Fruit fly (Drosophila melanogaster) whole organism, embryonic: Measurements from ENCODE around the gene Vm26Ac.
A peak's percentile ranks its signal among the peaks of the same experiment; 100 is the strongest.

ENCODE experiments used
- Ada2b ChIP-seq: fragments of 200-800 bp; sonication (Bioruptor generic); IDR thresholded peaks from 2 replicates; pipeline ENCODE4 v1.3.6; 2022; ENCODE audit warnings: missing biosample characterization, missing genetic modification characterization
- Bdp1 ChIP-seq: fragments of 200-800 bp; sonication (Bioruptor generic); optimal IDR thresholded peaks from 3 replicates; lab custom pipeline; 2016; ENCODE audit warnings: missing biosample characterization, missing genetic modification characterization
- CG10267 ChIP-seq: fragments of 200-800 bp; sonication (Bioruptor generic); optimal IDR thresholded peaks from 2 replicates; lab custom pipeline; 2018; ENCODE audit warnings: missing biosample characterization, mild to moderate bottlenecking, missing genetic modification characterization, moderate library complexity
- CG10274 ChIP-seq: fragments of 200-800 bp; sonication (Bioruptor generic); optimal IDR thresholded peaks from 3 replicates; lab custom pipeline; 2017; ENCODE audit warnings: missing biosample characterization, mild to moderate bottlenecking, missing genetic modification characterization
- CG13424 ChIP-seq: fragments of 200-800 bp; sonication (Bioruptor generic); optimal IDR thresholded peaks from 2 replicates; lab custom pipeline; 2019; ENCODE audit warnings: missing biosample characterization, mild to moderate bottlenecking, missing genetic modification characterization, moderate library complexity
- CG13624 ChIP-seq: fragments of 200-800 bp; sonication (Bioruptor generic); optimal IDR thresholded peaks from 2 replicates; lab custom pipeline; 2016; ENCODE audit warnings: missing biosample characterization, missing genetic modification characterization
- CG15601 ChIP-seq: fragments of 200-800 bp; sonication (Bioruptor generic); optimal IDR thresholded peaks from 3 replicates; lab custom pipeline; 2019; ENCODE audit warnings: missing biosample characterization, mild to moderate bottlenecking, missing genetic modification characterization, moderate library complexity
- CG16815 ChIP-seq: fragments of 200-800 bp; sonication (Bioruptor generic); optimal IDR thresholded peaks from 3 replicates; lab custom pipeline; 2017; ENCODE audit warnings: missing biosample characterization, mild to moderate bottlenecking, missing genetic modification characterization
- CG17802 ChIP-seq: fragments of 200-800 bp; sonication (Bioruptor generic); optimal IDR thresholded peaks from 2 replicates; lab custom pipeline; 2018; ENCODE audit warnings: missing biosample characterization, mild to moderate bottlenecking, missing genetic modification characterization, moderate library complexity
- CG1832 ChIP-seq: fragments of 200-800 bp; sonication (Bioruptor generic); optimal IDR thresholded peaks from 2 replicates; lab custom pipeline; 2017; ENCODE audit warnings: missing biosample characterization, mild to moderate bottlenecking, missing genetic modification characterization, inconsistent platforms
- CG18764 ChIP-seq: fragments of 200-800 bp; sonication (Bioruptor generic); optimal IDR thresholded peaks from 3 replicates; lab custom pipeline; 2016; ENCODE audit warnings: missing biosample characterization, missing genetic modification characterization
- CG3065 ChIP-seq: fragments of 200-800 bp; sonication (Bioruptor generic); optimal IDR thresholded peaks from 2 replicates; lab custom pipeline; 2016; ENCODE audit warnings: missing biosample characterization, missing genetic modification characterization
- CG3281 ChIP-seq: fragments of 200-800 bp; sonication (Bioruptor generic); optimal IDR thresholded peaks from 3 replicates; lab custom pipeline; 2017; ENCODE audit warnings: missing biosample characterization, mild to moderate bottlenecking, missing genetic modification characterization
- CG4282 ChIP-seq: fragments of 200-800 bp; sonication (Bioruptor generic); optimal IDR thresholded peaks from 2 replicates; lab custom pipeline; 2016; ENCODE audit warnings: missing biosample characterization, missing genetic modification characterization
- CG43689 ChIP-seq: fragments of 200-800 bp; sonication (Bioruptor generic); IDR thresholded peaks from 2 replicates; pipeline ENCODE4 v1.3.6; 2022; ENCODE audit warnings: missing biosample characterization, missing genetic modification characterization
- CG6813 ChIP-seq: fragments of 200-800 bp; sonication (Bioruptor generic); optimal IDR thresholded peaks from 2 replicates; lab custom pipeline; 2017; ENCODE audit warnings: missing biosample characterization, missing genetic modification characterization, mild to moderate bottlenecking, moderate library complexity, missing genetic modification reagents
- CG7271 ChIP-seq: fragments of 200-800 bp; sonication (Bioruptor generic); optimal IDR thresholded peaks from 2 replicates; lab custom pipeline; 2018; ENCODE audit warnings: missing biosample characterization, mild to moderate bottlenecking, missing genetic modification characterization, moderate library complexity
- CkIIα-i1 ChIP-seq: fragments of 200-800 bp; sonication (Bioruptor generic); IDR thresholded peaks from 2 replicates; pipeline ENCODE4 v1.3.6; 2022; ENCODE audit warnings: missing biosample characterization, missing genetic modification characterization
- Deaf1 ChIP-seq: fragments of 200-800 bp; optimal IDR thresholded peaks from 3 replicates; lab custom pipeline; 2019; ENCODE audit warnings: missing biosample characterization, mild to moderate bottlenecking, missing genetic modification characterization, moderate library complexity
- HLH4C ChIP-seq: fragments of 200-800 bp; sonication (Bioruptor generic); IDR thresholded peaks from 3 replicates; pipeline ENCODE4 v1.3.6; 2022; ENCODE audit warnings: missing biosample characterization, missing genetic modification characterization; ENCODE audit not compliant: partially characterized antibody
- HLH54F ChIP-seq: fragments of 200-800 bp; sonication (Bioruptor generic); optimal IDR thresholded peaks from 3 replicates; lab custom pipeline; 2016; ENCODE audit warnings: missing biosample characterization, missing genetic modification characterization
- Hey ChIP-seq: fragments of 200-800 bp; sonication (Bioruptor generic); optimal IDR thresholded peaks from 3 replicates; lab custom pipeline; 2018; ENCODE audit warnings: missing biosample characterization, mild to moderate bottlenecking, missing genetic modification characterization
- HmgD ChIP-seq: fragments of 200-800 bp; sonication (Bioruptor generic); optimal IDR thresholded peaks from 3 replicates; lab custom pipeline; 2016; ENCODE audit warnings: missing biosample characterization, missing genetic modification characterization
- Lim3 ChIP-seq: fragments of 200-800 bp; sonication (Bioruptor generic); IDR thresholded peaks from 2 replicates; pipeline ENCODE4 v1.3.6; 2022; ENCODE audit warnings: missing biosample characterization, missing genetic modification characterization
- MTF-1 ChIP-seq: fragments of 200-800 bp; sonication (Bioruptor generic); optimal IDR thresholded peaks from 2 replicates; lab custom pipeline; 2018; ENCODE audit warnings: missing biosample characterization, mild to moderate bottlenecking, missing genetic modification characterization, borderline replicate concordance
- Max ChIP-seq: fragments of 200-800 bp; sonication (Bioruptor generic); optimal IDR thresholded peaks from 2 replicates; lab custom pipeline; 2016; ENCODE audit warnings: missing biosample characterization, mild to moderate bottlenecking, missing genetic modification characterization
- Meics ChIP-seq: fragments of 200-800 bp; sonication (Bioruptor generic); optimal IDR thresholded peaks from 2 replicates; lab custom pipeline; 2017; ENCODE audit warnings: missing biosample characterization, mild to moderate bottlenecking, missing genetic modification characterization
- Oaz ChIP-seq: fragments of 200-800 bp; sonication (Bioruptor generic); IDR thresholded peaks from 2 replicates; pipeline ENCODE4 v1.3.6; 2022; ENCODE audit warnings: missing biosample characterization, missing genetic modification characterization
- Oli ChIP-seq: fragments of 200-800 bp; sonication (Bioruptor generic); optimal IDR thresholded peaks from 2 replicates; lab custom pipeline; 2018; ENCODE audit warnings: missing biosample characterization, mild to moderate bottlenecking, missing genetic modification characterization, moderate library complexity
- Side ChIP-seq: fragments of 200-800 bp; sonication (Bioruptor generic); optimal IDR thresholded peaks from 2 replicates; lab custom pipeline; 2016; ENCODE audit warnings: missing biosample characterization, missing genetic modification characterization
- abd-A ChIP-seq: fragments of 200-800 bp; sonication (Bioruptor generic); optimal IDR thresholded peaks from 3 replicates; lab custom pipeline; 2019; ENCODE audit warnings: missing biosample characterization, mild to moderate bottlenecking, missing genetic modification characterization, moderate library complexity
- ash1 ChIP-seq: fragments of 200-800 bp; sonication (Bioruptor generic); optimal IDR thresholded peaks from 2 replicates; lab custom pipeline; 2018; ENCODE audit warnings: missing biosample characterization, mild to moderate bottlenecking, missing genetic modification characterization
- br ChIP-seq: fragments of >200 bp; optimal IDR thresholded peaks from 2 replicates; lab custom pipeline; 2017
- dimm ChIP-seq: fragments of 200-800 bp; sonication (Bioruptor generic); IDR thresholded peaks from 2 replicates; pipeline ENCODE4 v1.3.6; 2022; ENCODE audit warnings: missing biosample characterization, missing genetic modification characterization
- dmrt99B ChIP-seq: fragments of 200-800 bp; sonication (Bioruptor generic); optimal IDR thresholded peaks from 2 replicates; lab custom pipeline; 2018; ENCODE audit warnings: missing biosample characterization, mild to moderate bottlenecking, missing genetic modification characterization, moderate library complexity
- eyg ChIP-seq: fragments of 200-800 bp; sonication (Bioruptor generic); optimal IDR thresholded peaks from 3 replicates; lab custom pipeline; 2016; ENCODE audit warnings: missing biosample characterization, missing genetic modification characterization
- fd3F ChIP-seq: fragments of 200-800 bp; sonication (Bioruptor generic); optimal IDR thresholded peaks from 2 replicates; lab custom pipeline; 2018; ENCODE audit warnings: missing biosample characterization, mild to moderate bottlenecking, missing genetic modification characterization, moderate library complexity
- gsb ChIP-seq: fragments of 200-800 bp; sonication (Bioruptor generic); IDR thresholded peaks from 2 replicates; pipeline ENCODE4 v1.3.6; 2022; ENCODE audit warnings: missing biosample characterization, missing genetic modification characterization
- gt ChIP-seq: fragments of 200-800 bp; sonication (Bioruptor generic); IDR thresholded peaks from 2 replicates; pipeline ENCODE4 v1.3.6; 2022; ENCODE audit warnings: missing biosample characterization, missing genetic modification characterization
- klu ChIP-seq: fragments of 200-800 bp; sonication (Bioruptor generic); IDR thresholded peaks from 2 replicates; pipeline ENCODE4 v1.3.6; 2022; ENCODE audit warnings: missing biosample characterization, missing genetic modification characterization
- lbe ChIP-seq: fragments of 200-800 bp; sonication (Bioruptor generic); optimal IDR thresholded peaks from 2 replicates; lab custom pipeline; 2016; ENCODE audit warnings: missing biosample characterization, mild to moderate bottlenecking, missing genetic modification characterization
- row ChIP-seq: fragments of 200-800 bp; sonication (Bioruptor generic); IDR thresholded peaks from 3 replicates; pipeline ENCODE4 v1.3.6; 2022; ENCODE audit warnings: missing biosample characterization, missing genetic modification characterization
- sens ChIP-seq: fragments of 200-800 bp; sonication (Bioruptor generic); peaks from one replicate; lab custom pipeline; 2016; ENCODE audit warnings: missing biosample characterization, missing genetic modification characterization
- shn ChIP-seq: fragments of 200-800 bp; sonication (Bioruptor generic); optimal IDR thresholded peaks from 3 replicates; lab custom pipeline; 2016; ENCODE audit warnings: missing biosample characterization, missing genetic modification characterization
- sima ChIP-seq: fragments of 200-800 bp; sonication (Bioruptor generic); optimal IDR thresholded peaks from 2 replicates; lab custom pipeline; 2016; ENCODE audit warnings: missing biosample characterization, missing genetic modification characterization
- slp2 ChIP-seq: fragments of 200-800 bp; sonication (Bioruptor generic); optimal IDR thresholded peaks from 2 replicates; lab custom pipeline; 2016; ENCODE audit warnings: missing biosample characterization, missing genetic modification characterization
- tap ChIP-seq: fragments of 200-800 bp; optimal IDR thresholded peaks from 3 replicates; lab custom pipeline; 2019; ENCODE audit warnings: missing biosample characterization, mild to moderate bottlenecking, missing genetic modification characterization, moderate library complexity
- tin ChIP-seq: fragments of 200-800 bp; sonication (Bioruptor generic); optimal IDR thresholded peaks from 3 replicates; lab custom pipeline; 2016; ENCODE audit warnings: missing biosample characterization, missing genetic modification characterization
- tna ChIP-seq: fragments of 200-800 bp; sonication (Bioruptor generic); IDR thresholded peaks from 2 replicates; pipeline ENCODE4 v1.3.6; 2022; ENCODE audit warnings: missing biosample characterization, missing genetic modification characterization; ENCODE audit not compliant: partially characterized antibody
- twi ChIP-seq: fragments of 200-800 bp; optimal IDR thresholded peaks from 2 replicates; lab custom pipeline; 2019; ENCODE audit warnings: missing biosample characterization, mild to moderate bottlenecking, missing genetic modification characterization, moderate library complexity
- wek ChIP-seq: fragments of 200-800 bp; sonication (Bioruptor generic); optimal IDR thresholded peaks from 3 replicates; lab custom pipeline; 2018; ENCODE audit warnings: missing biosample characterization, mild to moderate bottlenecking, missing genetic modification characterization, moderate library complexity

Gene Vm26Ac

DNA sequence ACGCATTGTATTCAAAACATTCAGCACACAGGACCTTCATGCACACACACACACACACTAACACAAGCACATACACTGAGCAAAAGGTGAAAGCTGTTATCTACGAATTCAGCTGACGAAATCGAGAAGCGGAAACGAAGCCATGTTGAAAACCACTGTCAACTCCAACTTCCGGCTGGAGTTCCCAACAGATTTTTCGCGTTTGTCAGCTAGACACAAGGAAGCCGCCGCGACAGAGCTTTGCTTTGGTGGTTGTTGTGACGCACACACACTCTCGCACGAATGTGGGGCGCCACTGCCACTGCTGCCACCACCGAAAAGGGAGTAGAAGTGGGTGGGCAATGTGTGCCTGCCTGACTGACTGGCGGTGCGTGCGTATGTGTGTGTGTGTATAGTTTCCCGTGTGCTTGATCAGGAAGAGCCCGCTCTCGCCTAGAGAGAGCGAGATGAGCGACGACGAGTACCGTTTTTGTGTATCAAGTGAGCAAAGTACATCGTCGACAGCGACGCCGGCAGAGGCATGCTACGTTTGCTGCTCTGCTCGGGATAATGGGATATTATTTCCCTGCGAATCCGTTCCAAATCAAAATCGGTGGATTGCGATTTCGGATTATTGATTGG lies 39.3 kb upstream of the Vm26Ac start (continued):
- no peak for TF ChIP-seq klu (GFP tag; lab: Robert Waterston, UW)
- TF ChIP-seq HLH4C (GFP tag; lab: Robert Waterston, UW) = no peak
- TF ChIP-seq abd-A (tag; lab: Kevin White, UChicago) = no peak
- peak; percentile 37 for TF ChIP-seq Deaf1 (tag; lab: Kevin White, UChicago)
- peak; percentile 1 for TF ChIP-seq shn (GFP tag; lab: Kevin White, UChicago)
- TF ChIP-seq dimm = no peak
- peak; percentile 39 for TF ChIP-seq CG10267 (tag; lab: Kevin White, UChicago)
- no peak for TF ChIP-seq CG16815 (GFP tag; lab: Kevin White, UChicago)
- TF ChIP-seq Hey (tag; lab: Kevin White, UChicago) = peak; percentile 58
- TF ChIP-seq CG7271 (tag; lab: Kevin White, UChicago) = peak; percentile 73
- TF ChIP-seq HmgD (GFP tag; lab: Kevin White, UChicago) = no peak
- TF ChIP-seq Lim3 (GFP tag; lab: Robert Waterston, UW) = no peak
- no peak for TF ChIP-seq CG10274 (GFP tag; lab: Kevin White, UChicago)
- peak; percentile 63 for TF ChIP-seq Meics (GFP tag; lab: Kevin White, UChicago)
- TF ChIP-seq CG43689 (GFP tag; lab: Robert Waterston, UW) = no peak
- no peak for TF ChIP-seq CG17802 (tag; lab: Kevin White, UChicago)
- no peak for TF ChIP-seq CkIIα-i1 (GFP tag; lab: Robert Waterston, UW)
- peak; percentile 66 for TF ChIP-seq CG15601 (tag; lab: Kevin White, UChicago)
- no peak for TF ChIP-seq lbe (GFP tag; lab: Kevin White, UChicago)
- TF ChIP-seq wek (GFP tag; lab: Kevin White, UChicago) = peak; percentile 82
- TF ChIP-seq CG6813 (GFP tag; lab: Kevin White, UChicago) = peak; percentile 78
- TF ChIP-seq fd3F (GFP tag; lab: Kevin White, UChicago) = no peak
- TF ChIP-seq CG3065 (GFP tag; lab: Kevin White, UChicago) = no peak
- TF ChIP-seq HLH54F (GFP tag; lab: Kevin White, UChicago) = no peak
- peak; percentile 48 for TF ChIP-seq Side
- peak; percentile 11 for TF ChIP-seq CG13424 (tag; lab: Kevin White, UChicago)
- TF ChIP-seq CG18764 (GFP tag; lab: Kevin White, UChicago) = no peak
- peak; percentile 3 for TF ChIP-seq CG13624 (GFP tag; lab: Kevin White, UChicago)
- no peak for TF ChIP-seq CG1832 (GFP tag; lab: Kevin White, UChicago)
- TF ChIP-seq eyg (GFP tag; lab: Kevin White, UChicago) = peak; percentile 5
- TF ChIP-seq dmrt99B = no peak
- 0 out of 2 replicates have a peak, but pooled peaks have one; percentile 34 for TF ChIP-seq gt (GFP tag; lab: Robert Waterston, UW)
- TF ChIP-seq MTF-1 = peak; percentile 72
- TF ChIP-seq row (GFP tag; lab: Robert Waterston, UW) = no peak
- TF ChIP-seq Oaz = no peak
- TF ChIP-seq CG4282 (GFP tag; lab: Kevin White, UChicago) = no peak
- TF ChIP-seq sima (GFP tag; lab: Kevin White, UChicago) = no peak
- no peak for TF ChIP-seq Bdp1 (GFP tag; lab: Kevin White, UChicago)
- peak; percentile 34; the same call in 1 of the 2 replicates for TF ChIP-seq gsb (GFP tag; lab: Robert Waterston, UW)
- TF ChIP-seq slp2 (GFP tag; lab: Kevin White, UChicago) = peak; percentile 0
- TF ChIP-seq sens (GFP tag; lab: Kevin White, UChicago) = peak; percentile 81
- no peak for TF ChIP-seq tin (GFP tag; lab: Kevin White, UChicago)
- peak; percentile 19 for TF ChIP-seq twi
- no peak for TF ChIP-seq tna
- TF ChIP-seq Ada2b (GFP tag; lab: Robert Waterston, UW) = no peak
- no peak for TF ChIP-seq ash1 (GFP tag; lab: Kevin White, UChicago)
- TF ChIP-seq br (lab: Kevin White, UChicago) = no peak
- peak; percentile 61 for TF ChIP-seq CG3281 (GFP tag; lab: Kevin White, UChicago)
- TF ChIP-seq tap (tag; lab: Kevin White, UChicago) = peak; percentile 20
- no peak for TF ChIP-seq Max (GFP tag; lab: Kevin White, UChicago)
- TF ChIP-seq Oli (tag; lab: Kevin White, UChicago) = peak; percentile 34
